Worm (Caenorhabditis elegans) whole organism, L1 larva: Measurements from ENCODE around the gene cdka-1.
A peak's percentile ranks its signal among the peaks of the same experiment; 100 is the strongest.

ENCODE experiments used
- C04F5.9 ChIP-seq: sonication (generic microtip); optimal IDR thresholded peaks from 2 replicates; lab custom pipeline; 2016; ENCODE audit warnings: missing genetic modification characterization, missing compliant biosample characterization
- C16A3.4 ChIP-seq: fragments of 150-350 bp; optimal IDR thresholded peaks from 2 replicates; lab custom pipeline; 2014; ENCODE audit warnings: missing biosample characterization, missing genetic modification characterization
- Y116A8C.19 ChIP-seq: sonication (generic microtip); optimal IDR thresholded peaks from 2 replicates; lab custom pipeline; 2016; ENCODE audit warnings: missing compliant biosample characterization, missing genetic modification characterization, borderline replicate concordance
- aha-1 ChIP-seq: fragments of 150-350 bp; optimal IDR thresholded peaks from 2 replicates; lab custom pipeline; 2014; ENCODE audit warnings: missing biosample characterization, missing genetic modification characterization
- aly-2 ChIP-seq: fragments of 150-350 bp; optimal IDR thresholded peaks from 2 replicates; lab custom pipeline; 2014; ENCODE audit warnings: missing biosample characterization, missing genetic modification characterization
- ama-1 ChIP-seq: fragments of 150-350 bp; optimal IDR thresholded peaks from 2 replicates; lab custom pipeline; 2014
- blmp-1 ChIP-seq: fragments of 150-350 bp; optimal IDR thresholded peaks from 2 replicates; lab custom pipeline; 2014; ENCODE audit warnings: missing biosample characterization, missing genetic modification characterization
- ceh-8 ChIP-seq: fragments of 200-800 bp; sonication (Bioruptor generic); optimal IDR thresholded peaks from 2 replicates; lab custom pipeline; 2018; ENCODE audit warnings: mild to moderate bottlenecking, missing genetic modification characterization, moderate library complexity, missing compliant biosample characterization
- ceh-90 ChIP-seq: sonication (generic microtip); optimal IDR thresholded peaks from 2 replicates; lab custom pipeline; 2016; ENCODE audit warnings: missing genetic modification characterization, missing compliant biosample characterization
- efl-3 ChIP-seq: fragments of 200-800 bp; sonication (Bioruptor generic); optimal IDR thresholded peaks from 2 replicates; lab custom pipeline; 2018; ENCODE audit warnings: mild to moderate bottlenecking, missing genetic modification characterization, missing compliant biosample characterization
- egl-13 ChIP-seq: sonication (generic microtip); optimal IDR thresholded peaks from 2 replicates; lab custom pipeline; 2016; ENCODE audit warnings: missing genotype, missing genetic modification reagents, missing genetic modification characterization, missing compliant biosample characterization
- egl-27 ChIP-seq, 2 experiments: fragments of 150-350 bp in 1 of 2; sonication (generic microtip); optimal IDR thresholded peaks; 3 replicates each; lab custom pipeline; 2017 to 2018; ENCODE audit warnings: missing biosample characterization in 2 of 2, missing genetic modification characterization in 2 of 2, missing genetic modification reagents in 2 of 2
- elt-3 ChIP-seq, 6 experiments: fragments of 150-350 bp in 1 of 6; sonication (generic microtip); optimal IDR thresholded peaks; 2 replicates each; lab custom pipeline; 2017 to 2018; ENCODE audit warnings: missing biosample characterization in 6 of 6, missing genetic modification characterization in 6 of 6, inconsistent platforms in 1 of 6
- ets-5 ChIP-seq: fragments of 200-800 bp; sonication (Bioruptor generic); IDR thresholded peaks from 2 replicates; pipeline ENCODE4 v1.3.6; 2022; ENCODE audit warnings: missing genetic modification characterization, missing compliant biosample characterization
- fkh-10 ChIP-seq: sonication (generic microtip); optimal IDR thresholded peaks from 2 replicates; lab custom pipeline; 2017; ENCODE audit warnings: missing biosample characterization, missing genetic modification reagents, missing genetic modification characterization
- fkh-8 ChIP-seq: sonication (generic microtip); optimal IDR thresholded peaks from 2 replicates; lab custom pipeline; 2016; ENCODE audit warnings: mild to moderate bottlenecking, missing genetic modification characterization, missing compliant biosample characterization
- fos-1 ChIP-seq: fragments of 150-350 bp; optimal IDR thresholded peaks from 2 replicates; lab custom pipeline; 2014; ENCODE audit warnings: missing biosample characterization, missing genetic modification characterization
- grh-1 ChIP-seq: fragments of 200-800 bp; sonication (Bioruptor generic); IDR thresholded peaks from 2 replicates; pipeline ENCODE4 v1.3.6; 2022; ENCODE audit warnings: missing genetic modification reagents, missing genetic modification characterization, missing compliant biosample characterization
- hlh-17 ChIP-seq: fragments of 200-800 bp; sonication (Bioruptor generic); optimal IDR thresholded peaks from 2 replicates; lab custom pipeline; 2018; ENCODE audit warnings: missing genetic modification characterization, mild to moderate bottlenecking, missing compliant biosample characterization, moderate library complexity, borderline replicate concordance
- hlh-4 ChIP-seq: sonication (generic microtip); optimal IDR thresholded peaks from 2 replicates; lab custom pipeline; 2016; ENCODE audit warnings: mild to moderate bottlenecking, missing genetic modification characterization, missing compliant biosample characterization
- hpl-2 ChIP-seq: fragments of 150-350 bp; optimal IDR thresholded peaks from 2 replicates; lab custom pipeline; 2014; ENCODE audit warnings: missing biosample characterization, missing genetic modification reagents, missing genetic modification characterization
- irx-1 ChIP-seq: sonication (generic microtip); optimal IDR thresholded peaks from 2 replicates; lab custom pipeline; 2016; ENCODE audit warnings: missing genetic modification characterization, missing compliant biosample characterization
- jun-1 ChIP-seq: fragments of 150-350 bp; optimal IDR thresholded peaks from 2 replicates; lab custom pipeline; 2014; ENCODE audit warnings: missing biosample characterization, missing genetic modification reagents, missing genetic modification characterization
- lin-14 ChIP-seq: fragments of 200-800 bp; sonication (Bioruptor generic); optimal IDR thresholded peaks from 2 replicates; lab custom pipeline; 2018; ENCODE audit warnings: mild to moderate bottlenecking, missing genetic modification characterization, moderate library complexity, missing compliant biosample characterization
- lin-39 ChIP-seq: fragments of 150-350 bp; optimal IDR thresholded peaks from 2 replicates; lab custom pipeline; 2014; ENCODE audit warnings: missing biosample characterization, missing genetic modification reagents, missing genetic modification characterization
- mab-9 ChIP-seq: fragments of 200-800 bp; sonication (Bioruptor generic); IDR thresholded peaks from 2 replicates; pipeline ENCODE4 v1.3.6; 2022; ENCODE audit warnings: missing genetic modification reagents, missing genetic modification characterization, missing compliant biosample characterization
- mdl-1 ChIP-seq, 2 experiments: fragments of 150-350 bp; optimal IDR thresholded peaks; 2 replicates each; lab custom pipeline; 2014 to 2017; ENCODE audit warnings: missing biosample characterization in 2 of 2, missing genetic modification characterization in 2 of 2, inconsistent platforms in 1 of 2
- nhr-12 ChIP-seq: sonication (generic microtip); optimal IDR thresholded peaks from 2 replicates; lab custom pipeline; 2017; ENCODE audit warnings: missing biosample characterization, missing genetic modification characterization
- nhr-19 ChIP-seq: fragments of 200-800 bp; sonication (Bioruptor generic); conservative IDR thresholded peaks from 2 replicates; pipeline ENCODE4 v1.3.6; 2022; ENCODE audit warnings: missing genetic modification characterization, missing compliant biosample characterization
- nhr-20 ChIP-seq: sonication (generic microtip); optimal IDR thresholded peaks from 2 replicates; lab custom pipeline; 2016; ENCODE audit warnings: mild to moderate bottlenecking, missing genetic modification characterization, missing compliant biosample characterization
- nhr-237 ChIP-seq: fragments of 150-350 bp; optimal IDR thresholded peaks from 2 replicates; lab custom pipeline; 2014; ENCODE audit warnings: missing biosample characterization, missing genetic modification characterization
- nhr-28 ChIP-seq: fragments of 150-350 bp; optimal IDR thresholded peaks from 2 replicates; lab custom pipeline; 2014; ENCODE audit warnings: missing biosample characterization, missing genetic modification characterization
- nhr-71 ChIP-seq: sonication (generic microtip); optimal IDR thresholded peaks from 2 replicates; lab custom pipeline; 2016; ENCODE audit warnings: mild to moderate bottlenecking, missing genetic modification characterization, moderate library complexity, missing compliant biosample characterization
- nhr-76 ChIP-seq: sonication (generic microtip); optimal IDR thresholded peaks from 2 replicates; lab custom pipeline; 2017; ENCODE audit warnings: missing biosample characterization, missing genetic modification characterization
- nhr-84 ChIP-seq: sonication (generic microtip); optimal IDR thresholded peaks from 2 replicates; lab custom pipeline; 2017; ENCODE audit warnings: missing biosample characterization, missing genetic modification characterization
- nhr-85 ChIP-seq: sonication (generic microtip); peaks from one replicate; lab custom pipeline; 2016; ENCODE audit warnings: missing genetic modification characterization, inconsistent platforms, missing compliant biosample characterization
- nhr-90 ChIP-seq: sonication (generic microtip); optimal IDR thresholded peaks from 2 replicates; lab custom pipeline; 2016; ENCODE audit warnings: mild to moderate bottlenecking, missing genetic modification characterization, missing compliant biosample characterization; ENCODE audit not compliant: poor library complexity
- pag-3 ChIP-seq: sonication (generic microtip); optimal IDR thresholded peaks from 2 replicates; lab custom pipeline; 2017; ENCODE audit warnings: missing genetic modification characterization, mild to moderate bottlenecking, missing compliant biosample characterization, antibody characterized with exemption, borderline replicate concordance; ENCODE audit not compliant: insufficient read depth
- pax-3 ChIP-seq: fragments of 200-800 bp; sonication (Bioruptor generic); optimal IDR thresholded peaks from 2 replicates; lab custom pipeline; 2018; ENCODE audit warnings: mild to moderate bottlenecking, missing genetic modification characterization, moderate library complexity, missing compliant biosample characterization
- snpc-4 ChIP-seq: fragments of 150-350 bp; optimal IDR thresholded peaks from 2 replicates; lab custom pipeline; 2014; ENCODE audit warnings: missing biosample characterization, missing genetic modification characterization
- snu-23 ChIP-seq: sonication (generic microtip); optimal IDR thresholded peaks from 2 replicates; lab custom pipeline; 2016; ENCODE audit warnings: missing genetic modification characterization, missing compliant biosample characterization
- swsn-7 ChIP-seq: sonication (generic microtip); optimal IDR thresholded peaks from 2 replicates; lab custom pipeline; 2016; ENCODE audit warnings: missing genetic modification characterization, missing compliant biosample characterization
- unc-130 ChIP-seq: fragments of 150-350 bp; optimal IDR thresholded peaks from 2 replicates; lab custom pipeline; 2017; ENCODE audit warnings: missing biosample characterization, missing genetic modification characterization, inconsistent platforms
- unc-30 ChIP-seq: sonication (generic microtip); optimal IDR thresholded peaks from 2 replicates; lab custom pipeline; 2017; ENCODE audit warnings: missing biosample characterization, missing genetic modification characterization
- unc-86 ChIP-seq: sonication (generic microtip); optimal IDR thresholded peaks from 2 replicates; lab custom pipeline; 2016; ENCODE audit warnings: missing genetic modification characterization, missing compliant biosample characterization
- unc-98 ChIP-seq: fragments of 200-800 bp; sonication (Bioruptor generic); IDR thresholded peaks from 2 replicates; pipeline ENCODE4 v1.3.6; 2022; ENCODE audit warnings: missing genetic modification characterization, missing compliant biosample characterization
- zag-1 ChIP-seq: fragments of 150-350 bp; optimal IDR thresholded peaks from 2 replicates; lab custom pipeline; 2014; ENCODE audit warnings: missing biosample characterization, missing genetic modification characterization
- zip-4 ChIP-seq: fragments of 200-800 bp; sonication (Bioruptor generic); optimal IDR thresholded peaks from 2 replicates; lab custom pipeline; 2018; ENCODE audit warnings: mild to moderate bottlenecking, missing genetic modification characterization, moderate library complexity, missing compliant biosample characterization
- ztf-11 ChIP-seq, 2 experiments: sonication (generic microtip); optimal IDR thresholded peaks; 2 replicates each; lab custom pipeline; 2016 to 2017; ENCODE audit warnings: missing genetic modification characterization in 2 of 2, missing biosample characterization in 1 of 2, missing compliant biosample characterization in 1 of 2
- ztf-4 ChIP-seq: fragments of 150-350 bp; optimal IDR thresholded peaks from 2 replicates; lab custom pipeline; 2014; ENCODE audit warnings: missing biosample characterization, missing genetic modification characterization

cdka-1 gene

DNA sequence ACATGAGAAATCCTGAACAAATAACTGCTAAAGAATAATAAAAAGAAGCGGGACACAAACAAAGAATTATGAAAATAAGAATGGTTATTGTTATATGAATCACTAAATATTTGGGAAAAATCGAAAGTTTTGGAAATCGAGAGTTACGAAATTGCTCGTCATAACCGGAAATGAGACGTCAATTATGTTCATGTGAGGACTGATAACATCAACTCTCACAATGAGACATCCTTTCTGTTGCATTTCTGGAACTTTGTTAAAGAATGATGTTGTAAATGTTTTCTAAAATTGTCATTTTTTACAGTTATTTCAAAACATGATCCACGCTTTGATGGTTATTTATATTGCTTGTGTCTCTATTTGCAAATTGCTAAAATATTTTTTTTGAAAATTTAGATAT, 10.7 kb upstream of the cdka-1 start, which contains the start of gene T23F11.6:
Gene T23F11.6 (minus strand): TSS at position 45 of the 400 bp plus-strand sequence.
- no peak for TF ChIP-seq egl-27 (tag; optimal IDR thresholded peaks at IDR 0.05; lab: Kevin White, UChicago)
- no peak for TF ChIP-seq nhr-90 (tag; lab: Kevin White, UChicago)
- TF ChIP-seq ztf-11 (tag; optimal IDR thresholded peaks at IDR 0.05; lab: Kevin White, UChicago): no peak
- TF ChIP-seq lin-14 (GFP tag; lab: Kevin White, UChicago): no peak
- no peak for TF ChIP-seq nhr-237 (tag; lab: Kevin White, UChicago)

DNA sequence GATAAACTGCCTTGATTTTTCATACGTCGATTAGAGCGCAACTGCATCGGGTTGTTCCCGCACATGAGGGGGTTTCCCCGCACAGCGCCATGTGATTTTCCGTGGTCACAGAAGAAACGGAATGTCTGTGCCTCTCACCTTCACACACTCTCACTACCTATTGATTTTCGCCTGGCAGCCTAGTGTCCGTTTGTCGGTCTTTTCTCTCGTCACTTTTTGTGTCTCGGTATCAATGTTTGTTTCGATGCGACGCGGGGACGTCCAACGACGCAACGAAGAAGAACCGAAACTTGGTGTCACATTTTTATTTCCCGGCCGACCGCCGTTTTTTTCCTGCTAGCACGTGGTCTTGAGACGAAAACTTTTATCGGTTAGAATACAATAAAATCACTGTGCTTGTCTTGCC, 9.2 kb upstream of the cdka-1 start:
- TF ChIP-seq nhr-237 (tag; lab: Kevin White, UChicago) (peak; percentile 77), hlh-4 (tag; lab: Kevin White, UChicago) (no peak), swsn-7 (tag; lab: Kevin White, UChicago) (peak; percentile 92), nhr-84 (tag; lab: Kevin White, UChicago) (no peak), unc-98 (GFP tag; lab: Robert Waterston, UW) (peak; percentile 51; the same call in 1 of the 2 replicates), zip-4 (GFP tag; lab: Kevin White, UChicago) (peak; percentile 65), elt-3 (tag; optimal IDR thresholded peaks at IDR 0.05; lab: Kevin White, UChicago) (peak in 5 of 6 experiments; percentile 36 to 97 (median 82)), egl-13 (peak; percentile 82), zag-1 (no peak), ama-1 (lab: Kevin White, UChicago) (no peak), snpc-4 (tag; lab: Kevin White, UChicago) (peak; percentile 76), hlh-17 (GFP tag; lab: Kevin White, UChicago) (no peak), lin-39 (tag; lab: Kevin White, UChicago) (peak; percentile 7), nhr-76 (tag; lab: Kevin White, UChicago) (peak; percentile 55), aha-1 (peak; percentile 55), nhr-90 (tag; lab: Kevin White, UChicago) (peak; percentile 93), unc-30 (no peak), ztf-11 (tag; optimal IDR thresholded peaks at IDR 0.05; lab: Kevin White, UChicago) (peak in 1 of 2 experiments; percentile 30), ceh-8 (no peak), efl-3 (GFP tag; lab: Kevin White, UChicago) (no peak), mdl-1 (tag; optimal IDR thresholded peaks at IDR 0.05; lab: Kevin White, UChicago) (peak; percentile 94 to 100), pag-3 (tag; lab: Kevin White, UChicago) (peak; percentile 12), fos-1 (tag; lab: Kevin White, UChicago) (peak; percentile 65), blmp-1 (peak; percentile 84), ceh-90 (tag; lab: Kevin White, UChicago) (no peak), fkh-8 (tag; lab: Kevin White, UChicago) (peak; percentile 93), aly-2 (no peak), nhr-12 (tag; lab: Kevin White, UChicago) (no peak), C16A3.4 (tag; lab: Kevin White, UChicago) (peak; percentile 92), Y116A8C.19 (tag; lab: Kevin White, UChicago) (no peak), irx-1 (tag; lab: Kevin White, UChicago) (peak; percentile 87), snu-23 (GFP tag; lab: Kevin White, UChicago) (peak; percentile 98), nhr-28 (tag; lab: Kevin White, UChicago) (peak; percentile 9), unc-86 (peak; percentile 89), nhr-20 (tag; lab: Kevin White, UChicago) (peak; percentile 98), jun-1 (tag; lab: Kevin White, UChicago) (peak; percentile 92), fkh-10 (GFP tag; lab: Kevin White, UChicago) (no peak), grh-1 (GFP tag; lab: Robert Waterston, UW) (peak; percentile 69), egl-27 (tag; optimal IDR thresholded peaks at IDR 0.05; lab: Kevin White, UChicago) (peak; percentile 84 to 85), pax-3 (tag; lab: Kevin White, UChicago) (peak; percentile 84), C04F5.9 (tag; lab: Kevin White, UChicago) (peak; percentile 84), mab-9 (peak; percentile 73), unc-130 (tag; lab: Kevin White, UChicago) (peak; percentile 90), hpl-2 (peak; percentile 91), nhr-71 (peak; percentile 99), ets-5 (GFP tag; lab: Robert Waterston, UW) (no peak), ztf-4 (tag; lab: Kevin White, UChicago) (peak; percentile 90), nhr-19 (peak; percentile 92), nhr-85 (tag; lab: Kevin White, UChicago) (peak; percentile 99)
